Fruit fly (Drosophila melanogaster): ENCODE results near the gene CG2931.

DNA sequence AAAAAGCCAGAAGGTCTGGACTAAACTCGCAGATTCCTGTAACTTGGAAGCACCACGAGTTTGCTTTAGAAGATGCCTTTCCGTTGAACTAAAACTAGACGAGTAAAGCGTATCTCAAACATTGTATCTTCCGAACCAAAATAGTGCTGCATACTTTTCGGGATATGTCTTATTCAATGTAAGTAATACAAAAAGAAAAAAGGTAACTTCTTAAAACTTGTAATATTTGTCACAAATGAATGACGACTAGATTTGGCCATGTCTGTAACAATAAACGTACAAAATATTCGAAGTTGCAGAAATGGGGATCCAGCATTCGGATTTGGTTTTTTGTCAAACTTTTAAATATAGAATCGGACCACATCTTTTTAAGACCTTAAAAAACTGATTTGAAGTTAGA lies 26.5 kb upstream of the CG2931 start:
- TF ChIP-seq Myc (optimal IDR thresholded peaks at IDR 0.05) (no peak), ttk (optimal IDR thresholded peaks at IDR 0.05) (no peak), psq (optimal IDR thresholded peaks at IDR 0.05) (no peak)

All from Kc167 (cell line).